Worm (Caenorhabditis elegans) whole organism, L3 larva: ENCODE data around the gene hlh-29.
A peak's percentile ranks its signal among the peaks of the same experiment; 100 is the strongest.

Experiments used
- ZK546.5 ChIP-seq: sonication (generic microtip); optimal IDR thresholded peaks from 2 replicates; lab custom pipeline; 2017; ENCODE audit warnings: missing biosample characterization, missing genetic modification characterization
- egl-27 ChIP-seq: sonication (generic microtip); optimal IDR thresholded peaks from 4 replicates; lab custom pipeline; 2017; ENCODE audit warnings: missing biosample characterization, missing genetic modification reagents, missing genetic modification characterization
- elt-2 ChIP-seq: sonication (generic microtip); optimal IDR thresholded peaks from 2 replicates; lab custom pipeline; 2016; ENCODE audit warnings: missing genetic modification reagents, mild to moderate bottlenecking, missing genetic modification characterization, missing compliant biosample characterization
- eor-1 ChIP-seq, 2 experiments: fragments of 150-350 bp; optimal IDR thresholded peaks; 2 replicates each; lab custom pipeline; 2014 to 2018; ENCODE audit warnings: missing biosample characterization in 2 of 2, missing genetic modification characterization in 2 of 2
- lin-39 ChIP-seq: fragments of 150-350 bp; optimal IDR thresholded peaks from 2 replicates; lab custom pipeline; 2018; ENCODE audit warnings: missing biosample characterization, missing genetic modification reagents, missing genetic modification characterization
- nfya-1 ChIP-seq: sonication (generic microtip); optimal IDR thresholded peaks from 2 replicates; lab custom pipeline; 2017; ENCODE audit warnings: missing genetic modification characterization, mild to moderate bottlenecking, missing compliant biosample characterization, antibody characterized with exemption, moderate library complexity; ENCODE audit not compliant: insufficient read depth
- pha-4 ChIP-seq: fragments of 150-350 bp; optimal IDR thresholded peaks from 2 replicates; lab custom pipeline; 2014; ENCODE audit warnings: missing biosample characterization, missing genetic modification reagents, missing genetic modification characterization
- pqm-1 ChIP-seq: fragments of 150-350 bp; optimal IDR thresholded peaks from 2 replicates; lab custom pipeline; 2017; ENCODE audit warnings: missing biosample characterization, missing genetic modification characterization, inconsistent platforms
- ztf-4 ChIP-seq: fragments of 150-350 bp; optimal IDR thresholded peaks from 2 replicates; lab custom pipeline; 2014; ENCODE audit warnings: missing biosample characterization, missing genetic modification characterization

Gene hlh-29

ce11 chrX:17504447-17504846 lies 44.0 kb downstream of the hlh-29 start:
- TF ChIP-seq lin-39, result peak; percentile 44
- peak; percentile 13 for TF ChIP-seq nfya-1
- TF ChIP-seq pqm-1 (tag; lab: Kevin White, UChicago), result peak; percentile 42
- no peak for TF ChIP-seq ztf-4 (tag; lab: Kevin White, UChicago)
- peak; percentile 51 for TF ChIP-seq elt-2

- TF ChIP-seq ZK546.5 (tag; lab: Kevin White, UChicago) (no peak), eor-1 (tag; optimal IDR thresholded peaks at IDR 0.05; lab: Kevin White, UChicago) (no peak), egl-27 (tag; lab: Kevin White, UChicago) (no peak), pha-4 (tag; lab: Kevin White, UChicago) (peak; percentile 40), elt-2 (peak; percentile 48), pqm-1 (tag; lab: Kevin White, UChicago) (peak; percentile 76)
These were observed 46.2 kb downstream of the hlh-29 start for ce11 chrX:17502246-17502645.
